Worm (Caenorhabditis elegans) whole organism, late embryonic: Measurements from ENCODE around the gene lron-3.

ENCODE experiments used
- C08G9.2 ChIP-seq: sonication (generic microtip); optimal IDR thresholded peaks from 2 replicates; lab custom pipeline; 2016; ENCODE audit warnings: mild to moderate bottlenecking, missing genetic modification characterization, moderate library complexity, missing compliant biosample characterization
- C38D4.7 ChIP-seq: fragments of 200-800 bp; sonication (Bioruptor generic); optimal IDR thresholded peaks from 2 replicates; lab custom pipeline; 2018; ENCODE audit warnings: mild to moderate bottlenecking, missing genetic modification characterization, moderate library complexity, missing compliant biosample characterization
- ceh-14 ChIP-seq: sonication (generic microtip); optimal IDR thresholded peaks from 2 replicates; lab custom pipeline; 2016; ENCODE audit warnings: missing genotype, missing genetic modification characterization, missing compliant biosample characterization
- ceh-18 ChIP-seq: sonication (generic microtip); optimal IDR thresholded peaks from 2 replicates; lab custom pipeline; 2016; ENCODE audit warnings: missing genetic modification characterization, missing compliant biosample characterization
- ceh-24 ChIP-seq: sonication (generic microtip); optimal IDR thresholded peaks from 2 replicates; lab custom pipeline; 2016; ENCODE audit warnings: mild to moderate bottlenecking, missing genetic modification characterization, missing compliant biosample characterization
- ceh-31 ChIP-seq: sonication (generic microtip); optimal IDR thresholded peaks from 2 replicates; lab custom pipeline; 2016; ENCODE audit warnings: missing genetic modification characterization, missing compliant biosample characterization
- ceh-34 ChIP-seq: sonication (generic microtip); optimal IDR thresholded peaks from 2 replicates; lab custom pipeline; 2016; ENCODE audit warnings: mild to moderate bottlenecking, missing genetic modification characterization, missing compliant biosample characterization
- ceh-48 ChIP-seq: sonication (generic microtip); optimal IDR thresholded peaks from 2 replicates; lab custom pipeline; 2016; ENCODE audit warnings: missing genetic modification characterization, inconsistent platforms, missing compliant biosample characterization
- elt-2 ChIP-seq: sonication (generic microtip); optimal IDR thresholded peaks from 2 replicates; lab custom pipeline; 2016; ENCODE audit warnings: missing genetic modification reagents, missing genetic modification characterization, missing compliant biosample characterization
- elt-4 ChIP-seq: sonication (generic microtip); optimal IDR thresholded peaks from 2 replicates; lab custom pipeline; 2016; ENCODE audit warnings: missing genetic modification characterization, missing compliant biosample characterization
- ets-4 ChIP-seq: sonication (generic microtip); optimal IDR thresholded peaks from 2 replicates; lab custom pipeline; 2016; ENCODE audit warnings: missing genetic modification characterization, missing compliant biosample characterization
- hlh-13 ChIP-seq: fragments of 200-800 bp; sonication (Bioruptor generic); optimal IDR thresholded peaks from 2 replicates; lab custom pipeline; 2018; ENCODE audit warnings: mild to moderate bottlenecking, missing genetic modification characterization, missing compliant biosample characterization
- hlh-15 ChIP-seq: sonication (generic microtip); optimal IDR thresholded peaks from 2 replicates; lab custom pipeline; 2016; ENCODE audit warnings: missing genetic modification characterization, missing compliant biosample characterization
- hlh-6 ChIP-seq: sonication (generic microtip); optimal IDR thresholded peaks from 2 replicates; lab custom pipeline; 2016; ENCODE audit warnings: missing genotype, missing genetic modification characterization, missing compliant biosample characterization
- nfya-1 ChIP-seq: sonication (generic microtip); optimal IDR thresholded peaks from 2 replicates; lab custom pipeline; 2017; ENCODE audit warnings: missing genetic modification characterization, mild to moderate bottlenecking, missing compliant biosample characterization, antibody characterized with exemption, moderate library complexity
- nhr-11 ChIP-seq: fragments of 150-350 bp; optimal IDR thresholded peaks from 2 replicates; lab custom pipeline; 2014; ENCODE audit warnings: missing biosample characterization, missing genetic modification characterization
- nhr-232 ChIP-seq: sonication (generic microtip); optimal IDR thresholded peaks from 2 replicates; lab custom pipeline; 2016; ENCODE audit warnings: missing genetic modification characterization, missing compliant biosample characterization
- npax-4 ChIP-seq: sonication (generic microtip); optimal IDR thresholded peaks from 2 replicates; lab custom pipeline; 2016; ENCODE audit warnings: missing genetic modification characterization, missing compliant biosample characterization
- odd-2 ChIP-seq: sonication (generic microtip); optimal IDR thresholded peaks from 2 replicates; lab custom pipeline; 2017; ENCODE audit warnings: antibody characterized with exemption, mild to moderate bottlenecking, missing genetic modification characterization, missing compliant biosample characterization
- pag-3 ChIP-seq: sonication (generic microtip); optimal IDR thresholded peaks from 2 replicates; lab custom pipeline; 2016; ENCODE audit warnings: missing compliant biosample characterization, missing genetic modification characterization, borderline replicate concordance
- pat-9 ChIP-seq: fragments of 200-800 bp; sonication (Bioruptor generic); optimal IDR thresholded peaks from 2 replicates; lab custom pipeline; 2018; ENCODE audit warnings: mild to moderate bottlenecking, missing genetic modification characterization, moderate library complexity, missing compliant biosample characterization
- pax-1 ChIP-seq: fragments of 150-350 bp; optimal IDR thresholded peaks from 2 replicates; lab custom pipeline; 2014; ENCODE audit warnings: missing biosample characterization, missing genetic modification characterization
- pha-2 ChIP-seq: sonication (generic microtip); optimal IDR thresholded peaks from 2 replicates; lab custom pipeline; 2017; ENCODE audit warnings: mild to moderate bottlenecking, missing genetic modification characterization, missing compliant biosample characterization
- pqm-1 ChIP-seq: sonication (generic microtip); optimal IDR thresholded peaks from 2 replicates; lab custom pipeline; 2016; ENCODE audit warnings: missing genetic modification characterization, missing compliant biosample characterization
- ref-2 ChIP-seq: sonication (generic microtip); optimal IDR thresholded peaks from 2 replicates; lab custom pipeline; 2016; ENCODE audit warnings: missing genetic modification characterization, missing compliant biosample characterization
- sox-4 ChIP-seq: sonication (generic microtip); optimal IDR thresholded peaks from 2 replicates; lab custom pipeline; 2017; ENCODE audit warnings: mild to moderate bottlenecking, missing genetic modification characterization, inconsistent platforms, missing compliant biosample characterization
- unc-3 ChIP-seq, 2 experiments: fragments of 200-800 bp in 1 of 2; sonication (Bioruptor generic) in 1 of 2; sonication (generic microtip) in 1 of 2; conservative IDR thresholded peaks in 1 of 2; optimal IDR thresholded peaks in 1 of 2; 2 replicates each; pipeline versions ENCODE4 v1.3.6 to Lab custom; 2016 to 2022; ENCODE audit warnings: missing compliant biosample characterization in 2 of 2, missing genetic modification characterization in 2 of 2, missing genetic modification reagents in 1 of 2
- unc-42 ChIP-seq: sonication (generic microtip); optimal IDR thresholded peaks from 2 replicates; lab custom pipeline; 2016; ENCODE audit warnings: missing genotype, missing genetic modification characterization, missing compliant biosample characterization

The lron-3 gene

ce11 chrX:15598661-15599384 lies 41.1 kb upstream of the lron-3 start:
- TF ChIP-seq elt-2 (tag; lab: Kevin White, UChicago) (peak; percentile 75), ceh-24 (no peak)

DNA sequence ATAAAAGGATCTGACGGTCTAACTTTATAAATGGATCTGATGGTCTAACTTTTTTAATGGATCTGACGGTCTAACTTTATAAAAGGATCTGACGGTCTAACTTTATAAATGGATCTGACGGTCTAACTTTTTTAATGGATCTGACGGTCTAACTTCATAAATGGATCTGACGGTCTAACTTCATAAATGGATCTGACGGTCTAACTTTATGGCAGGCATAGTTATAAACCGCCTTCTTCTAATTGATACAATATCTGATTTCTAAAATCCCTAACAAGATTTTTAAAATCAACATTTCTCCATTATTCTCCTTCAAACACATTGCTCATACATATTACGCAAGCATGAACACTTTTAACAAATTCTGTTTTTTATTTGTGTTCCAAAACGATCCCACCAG lies 39.3 kb upstream of the lron-3 start, which contains the start of gene K09A9.8:
TSS of gene K09A9.8 (minus strand) at position 101 of the 400 bp plus-strand sequence.
- TF ChIP-seq nhr-232 (tag; lab: Kevin White, UChicago), result no peak
- no peak for TF ChIP-seq ceh-14 (tag; lab: Kevin White, UChicago)

- no peak for TF ChIP-seq nhr-11 (tag; lab: Kevin White, UChicago)
- peak; percentile 33 for TF ChIP-seq elt-4 (tag; lab: Kevin White, UChicago)
Observed at ce11 chrX:15594019-15594418, 36.3 kb upstream of the lron-3 start.

DNA sequence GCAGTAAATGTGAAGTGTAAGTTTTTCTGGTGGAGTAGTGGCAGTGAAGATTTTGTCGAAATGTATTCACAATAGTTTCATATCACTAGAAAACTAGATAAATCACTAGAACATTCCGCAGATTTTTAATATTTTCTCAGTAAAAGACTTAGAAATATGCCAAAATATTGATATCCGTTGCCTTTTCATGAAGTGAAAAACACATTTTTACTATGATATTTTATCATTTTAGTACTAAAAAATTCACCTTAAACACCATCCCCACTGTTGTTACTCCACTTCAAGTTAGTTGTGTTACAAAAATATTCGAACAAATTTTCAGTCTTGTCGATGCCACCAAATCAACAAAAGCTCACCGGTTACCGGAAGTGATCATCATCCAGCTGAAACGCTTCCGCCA lies 35.6 kb upstream of the lron-3 start:
- no peak for TF ChIP-seq hlh-15 (tag; lab: Kevin White, UChicago)
- TF ChIP-seq, all 69 proteins: peak for 0

DNA sequence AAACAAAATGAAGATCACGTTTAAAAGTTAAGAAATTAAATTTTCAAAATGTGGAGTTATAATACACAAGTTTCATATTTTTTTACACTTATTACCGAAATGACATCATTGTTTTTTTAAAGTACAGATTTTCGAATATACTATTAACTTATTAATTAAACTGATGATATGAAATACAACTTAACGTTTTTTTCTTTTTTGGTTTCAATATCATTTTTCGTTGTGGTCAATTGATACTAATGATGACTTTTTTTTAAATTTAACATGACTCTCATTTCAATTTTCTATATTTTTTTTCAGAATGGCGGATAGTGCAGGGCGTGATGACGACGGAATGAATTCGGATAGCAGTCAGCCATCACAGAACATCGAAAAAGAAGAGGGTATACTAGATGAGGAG lies 33.3 kb upstream of the lron-3 start, which contains the start of gene usp-33:
TSS of gene usp-33 (plus strand) at position 301 of the 400 bp plus-strand sequence.
- no peak for TF ChIP-seq unc-42 (tag; lab: Kevin White, UChicago)
- no peak for TF ChIP-seq pha-2
- TF ChIP-seq pat-9 (tag; lab: Kevin White, UChicago), result no peak
- TF ChIP-seq ets-4 (tag; lab: Kevin White, UChicago), result no peak
- no peak for TF ChIP-seq pag-3 (tag; lab: Kevin White, UChicago)
- TF ChIP-seq elt-4 (tag; lab: Kevin White, UChicago), result no peak
- TF ChIP-seq hlh-6 (tag; lab: Kevin White, UChicago), result no peak
- no peak for TF ChIP-seq ceh-31
- TF ChIP-seq ceh-34, result no peak
- TF ChIP-seq ceh-48 (tag; lab: Kevin White, UChicago), result no peak
- no peak for TF ChIP-seq npax-4
- no peak for TF ChIP-seq hlh-15 (tag; lab: Kevin White, UChicago)
- no peak for TF ChIP-seq pqm-1 (tag; lab: Kevin White, UChicago)
- TF ChIP-seq odd-2 (tag; lab: Kevin White, UChicago), result no peak
- TF ChIP-seq sox-4 (tag; lab: Kevin White, UChicago), result no peak
- no peak for TF ChIP-seq hlh-13 (GFP tag; lab: Kevin White, UChicago)
- TF ChIP-seq C38D4.7 (GFP tag; lab: Kevin White, UChicago), result no peak
- TF ChIP-seq ceh-18 (tag; lab: Kevin White, UChicago), result no peak
- TF ChIP-seq unc-3 (GFP tag; conservative IDR thresholded peaks at IDR 0.05; lab: Robert Waterston, UW), result no peak
- no peak for TF ChIP-seq unc-3 (tag; optimal IDR thresholded peaks at IDR 0.05; lab: Kevin White, UChicago)

ce11 chrX:15590347-15590928 lies 32.7 kb upstream of the lron-3 start, which contains the start of gene gas-1:
gas-1 (minus strand) TSS chrX:15590397.
- TF ChIP-seq pax-1 (tag; lab: Kevin White, UChicago), result no peak
- no peak for TF ChIP-seq nfya-1 (tag; lab: Kevin White, UChicago)
- TF ChIP-seq hlh-15 (tag; lab: Kevin White, UChicago), result no peak
- no peak for TF ChIP-seq C08G9.2 (tag; lab: Kevin White, UChicago)
- TF ChIP-seq ets-4 (tag; lab: Kevin White, UChicago), result no peak

- TF ChIP-seq elt-4 (tag; lab: Kevin White, UChicago), result no peak
- no peak for TF ChIP-seq ref-2 (tag; lab: Kevin White, UChicago)
- TF ChIP-seq pqm-1 (tag; lab: Kevin White, UChicago), result no peak
Observed at ce11 chrX:15586192-15586591, 28.4 kb upstream of the lron-3 start.
